Worm (Caenorhabditis elegans): ENCODE data around the gene T20B12.7.

ce11 chrIII:7395354-7395753 lies 16.5 kb upstream of the T20B12.7 start, which contains the start of gene lgc-50:
- TF ChIP-seq hnd-1 (tag; optimal IDR thresholded peaks at IDR 0.05) (no peak), sea-1 (GFP tag; conservative IDR thresholded peaks at IDR 0.05) (no peak), pes-1 (GFP tag; IDR thresholded peaks at IDR 0.05) (no peak), scrt-1 (GFP tag; IDR thresholded peaks at IDR 0.05) (no peak), ama-1 (optimal IDR thresholded peaks at IDR 0.05) (no peak), F13C5.2 (tag; optimal IDR thresholded peaks at IDR 0.05) (no peak), hmbx-1 (tag; optimal IDR thresholded peaks at IDR 0.05) (no peak), tbx-11 (GFP tag; IDR thresholded peaks at IDR 0.05) (no peak), tbx-37 (GFP tag; conservative IDR thresholded peaks at IDR 0.05) (no peak), flt-1 (GFP tag; IDR thresholded peaks at IDR 0.05) (no peak), aly-1 (tag; optimal IDR thresholded peaks at IDR 0.05) (no peak)
